Worm (Caenorhabditis elegans) whole organism, L1 larva: Measurements from ENCODE around the gene npp-23.

Experiments used
- C04F5.9 ChIP-seq: sonication (generic microtip); optimal IDR thresholded peaks from 2 replicates; lab custom pipeline; 2016; ENCODE audit warnings: missing genetic modification characterization, missing compliant biosample characterization
- C34B4.2 ChIP-seq: sonication (generic microtip); optimal IDR thresholded peaks from 2 replicates; lab custom pipeline; 2017; ENCODE audit warnings: mild to moderate bottlenecking, missing genetic modification characterization, missing compliant biosample characterization
- F16B12.6 ChIP-seq: fragments of 150-350 bp; optimal IDR thresholded peaks from 2 replicates; lab custom pipeline; 2014; ENCODE audit warnings: missing biosample characterization, missing genetic modification characterization
- Y116A8C.19 ChIP-seq: sonication (generic microtip); optimal IDR thresholded peaks from 2 replicates; lab custom pipeline; 2016; ENCODE audit warnings: missing compliant biosample characterization, missing genetic modification characterization, borderline replicate concordance
- aha-1 ChIP-seq: fragments of 150-350 bp; optimal IDR thresholded peaks from 2 replicates; lab custom pipeline; 2014; ENCODE audit warnings: missing biosample characterization, missing genetic modification characterization
- aly-2 ChIP-seq: fragments of 150-350 bp; optimal IDR thresholded peaks from 2 replicates; lab custom pipeline; 2014; ENCODE audit warnings: missing biosample characterization, missing genetic modification characterization
- blmp-1 ChIP-seq: fragments of 150-350 bp; optimal IDR thresholded peaks from 2 replicates; lab custom pipeline; 2014; ENCODE audit warnings: missing biosample characterization, missing genetic modification characterization
- ceh-88 ChIP-seq: fragments of 200-800 bp; sonication (Bioruptor generic); IDR thresholded peaks from 2 replicates; pipeline ENCODE4 v1.3.6; 2022; ENCODE audit warnings: missing genetic modification characterization, missing compliant biosample characterization
- ces-1 ChIP-seq: fragments of 150-350 bp; optimal IDR thresholded peaks from 2 replicates; lab custom pipeline; 2014; ENCODE audit warnings: missing biosample characterization, missing genetic modification reagents, missing genetic modification characterization
- dpl-1 ChIP-seq, 3 experiments: fragments of 150-350 bp in 2 of 3; sonication (generic microtip) in 1 of 3; optimal IDR thresholded peaks; 2 replicates each; lab custom pipeline; 2014 to 2017; ENCODE audit warnings: missing biosample characterization in 3 of 3, missing genetic modification characterization in 3 of 3, missing genetic modification reagents in 3 of 3
- efl-1 ChIP-seq, 4 experiments: fragments of 150-350 bp; optimal IDR thresholded peaks in 3 of 4; peaks in 1 of 4; 1 replicate in 1 of 4; 2 replicates in 3 of 4; lab custom pipeline; 2014; ENCODE audit warnings: missing biosample characterization in 2 of 4, missing genetic modification characterization in 2 of 4, missing genetic modification reagents in 2 of 4
- elt-2 ChIP-seq: sonication (generic microtip); optimal IDR thresholded peaks from 2 replicates; lab custom pipeline; 2016; ENCODE audit warnings: missing genetic modification characterization, mild to moderate bottlenecking, inconsistent platforms, missing compliant biosample characterization, missing genetic modification reagents
- elt-3 ChIP-seq, 6 experiments: fragments of 150-350 bp in 1 of 6; sonication (generic microtip); optimal IDR thresholded peaks; 2 replicates each; lab custom pipeline; 2017 to 2018; ENCODE audit warnings: missing biosample characterization in 6 of 6, missing genetic modification characterization in 6 of 6, inconsistent platforms in 1 of 6
- fkh-4 ChIP-seq: sonication (generic microtip); optimal IDR thresholded peaks from 2 replicates; lab custom pipeline; 2016; ENCODE audit warnings: missing compliant biosample characterization, missing genetic modification characterization, borderline replicate concordance
- fos-1 ChIP-seq: fragments of 150-350 bp; optimal IDR thresholded peaks from 2 replicates; lab custom pipeline; 2014; ENCODE audit warnings: missing biosample characterization, missing genetic modification characterization
- hlh-17 ChIP-seq: fragments of 200-800 bp; sonication (Bioruptor generic); optimal IDR thresholded peaks from 2 replicates; lab custom pipeline; 2018; ENCODE audit warnings: missing genetic modification characterization, mild to moderate bottlenecking, missing compliant biosample characterization, moderate library complexity, borderline replicate concordance
- hpl-2 ChIP-seq: fragments of 150-350 bp; optimal IDR thresholded peaks from 2 replicates; lab custom pipeline; 2014; ENCODE audit warnings: missing biosample characterization, missing genetic modification reagents, missing genetic modification characterization
- irx-1 ChIP-seq: sonication (generic microtip); optimal IDR thresholded peaks from 2 replicates; lab custom pipeline; 2016; ENCODE audit warnings: missing genetic modification characterization, missing compliant biosample characterization
- jun-1 ChIP-seq: fragments of 150-350 bp; optimal IDR thresholded peaks from 2 replicates; lab custom pipeline; 2014; ENCODE audit warnings: missing biosample characterization, missing genetic modification reagents, missing genetic modification characterization
- lin-13 ChIP-seq: fragments of 150-350 bp; optimal IDR thresholded peaks from 2 replicates; lab custom pipeline; 2014; ENCODE audit warnings: missing biosample characterization, missing genetic modification reagents, missing genetic modification characterization
- lin-15B ChIP-seq: fragments of 150-350 bp; sonication (generic microtip); optimal IDR thresholded peaks from 3 replicates; lab custom pipeline; 2014; ENCODE audit warnings: missing biosample characterization, missing genetic modification characterization
- lin-35 ChIP-seq, 2 experiments: fragments of 150-350 bp; optimal IDR thresholded peaks; 2 replicates each; lab custom pipeline; 2014; ENCODE audit warnings: missing biosample characterization in 2 of 2, missing genetic modification characterization in 2 of 2, missing genetic modification reagents in 2 of 2
- lsy-2 ChIP-seq, 2 experiments: fragments of 150-350 bp; optimal IDR thresholded peaks; 2 replicates each; lab custom pipeline; 2014; ENCODE audit warnings: missing biosample characterization in 2 of 2, missing genetic modification characterization in 2 of 2
- mdl-1 ChIP-seq, 2 experiments: fragments of 150-350 bp; optimal IDR thresholded peaks; 2 replicates each; lab custom pipeline; 2014 to 2017; ENCODE audit warnings: missing biosample characterization in 2 of 2, missing genetic modification characterization in 2 of 2, inconsistent platforms in 1 of 2
- mef-2 ChIP-seq: fragments of 150-350 bp; optimal IDR thresholded peaks from 2 replicates; lab custom pipeline; 2014; ENCODE audit warnings: missing biosample characterization, missing genetic modification characterization
- nhr-11 ChIP-seq: fragments of 150-350 bp; optimal IDR thresholded peaks from 2 replicates; lab custom pipeline; 2014; ENCODE audit warnings: missing biosample characterization, missing genetic modification characterization
- nhr-12 ChIP-seq: sonication (generic microtip); optimal IDR thresholded peaks from 2 replicates; lab custom pipeline; 2017; ENCODE audit warnings: missing biosample characterization, missing genetic modification characterization
- nhr-19 ChIP-seq: fragments of 200-800 bp; sonication (Bioruptor generic); conservative IDR thresholded peaks from 2 replicates; pipeline ENCODE4 v1.3.6; 2022; ENCODE audit warnings: missing genetic modification characterization, missing compliant biosample characterization
- nhr-20 ChIP-seq: sonication (generic microtip); optimal IDR thresholded peaks from 2 replicates; lab custom pipeline; 2016; ENCODE audit warnings: mild to moderate bottlenecking, missing genetic modification characterization, missing compliant biosample characterization
- nhr-237 ChIP-seq: fragments of 150-350 bp; optimal IDR thresholded peaks from 2 replicates; lab custom pipeline; 2014; ENCODE audit warnings: missing biosample characterization, missing genetic modification characterization
- nhr-28 ChIP-seq: fragments of 150-350 bp; optimal IDR thresholded peaks from 2 replicates; lab custom pipeline; 2014; ENCODE audit warnings: missing biosample characterization, missing genetic modification characterization
- nhr-71 ChIP-seq: sonication (generic microtip); optimal IDR thresholded peaks from 2 replicates; lab custom pipeline; 2016; ENCODE audit warnings: mild to moderate bottlenecking, missing genetic modification characterization, moderate library complexity, missing compliant biosample characterization
- nhr-76 ChIP-seq: sonication (generic microtip); optimal IDR thresholded peaks from 2 replicates; lab custom pipeline; 2017; ENCODE audit warnings: missing biosample characterization, missing genetic modification characterization
- nhr-77 ChIP-seq: fragments of 150-350 bp; optimal IDR thresholded peaks from 2 replicates; lab custom pipeline; 2014; ENCODE audit warnings: missing biosample characterization, missing genetic modification characterization
- nhr-85 ChIP-seq: sonication (generic microtip); peaks from one replicate; lab custom pipeline; 2016; ENCODE audit warnings: missing genetic modification characterization, inconsistent platforms, missing compliant biosample characterization
- pag-3 ChIP-seq: sonication (generic microtip); optimal IDR thresholded peaks from 2 replicates; lab custom pipeline; 2017; ENCODE audit warnings: missing genetic modification characterization, mild to moderate bottlenecking, missing compliant biosample characterization, antibody characterized with exemption, borderline replicate concordance; ENCODE audit not compliant: insufficient read depth
- pax-3 ChIP-seq: fragments of 200-800 bp; sonication (Bioruptor generic); optimal IDR thresholded peaks from 2 replicates; lab custom pipeline; 2018; ENCODE audit warnings: mild to moderate bottlenecking, missing genetic modification characterization, moderate library complexity, missing compliant biosample characterization
- pqm-1 ChIP-seq: sonication (generic microtip); optimal IDR thresholded peaks from 3 replicates; lab custom pipeline; 2017; ENCODE audit warnings: missing biosample characterization, missing genetic modification characterization
- rnt-1 ChIP-seq: sonication (generic microtip); optimal IDR thresholded peaks from 2 replicates; lab custom pipeline; 2016; ENCODE audit warnings: mild to moderate bottlenecking, missing genetic modification characterization, moderate library complexity, missing compliant biosample characterization
- snpc-4 ChIP-seq: fragments of 150-350 bp; optimal IDR thresholded peaks from 2 replicates; lab custom pipeline; 2014; ENCODE audit warnings: missing biosample characterization, missing genetic modification characterization
- snu-23 ChIP-seq: sonication (generic microtip); optimal IDR thresholded peaks from 2 replicates; lab custom pipeline; 2016; ENCODE audit warnings: missing genetic modification characterization, missing compliant biosample characterization
- sox-4 ChIP-seq: sonication (generic microtip); optimal IDR thresholded peaks from 2 replicates; lab custom pipeline; 2016; ENCODE audit warnings: missing genetic modification characterization, missing compliant biosample characterization
- sptf-1 ChIP-seq: fragments of 150-350 bp; optimal IDR thresholded peaks from 2 replicates; lab custom pipeline; 2014; ENCODE audit warnings: missing biosample characterization, missing genetic modification characterization
- sup-37 ChIP-seq: fragments of 200-800 bp; sonication (Bioruptor generic); optimal IDR thresholded peaks from 2 replicates; lab custom pipeline; 2018; ENCODE audit warnings: mild to moderate bottlenecking, missing genetic modification characterization, missing compliant biosample characterization
- tlp-1 ChIP-seq: fragments of 150-350 bp; optimal IDR thresholded peaks from 2 replicates; lab custom pipeline; 2014; ENCODE audit warnings: missing biosample characterization, missing genetic modification characterization
- ztf-11 ChIP-seq, 2 experiments: sonication (generic microtip); optimal IDR thresholded peaks; 2 replicates each; lab custom pipeline; 2016 to 2017; ENCODE audit warnings: missing genetic modification characterization in 2 of 2, missing biosample characterization in 1 of 2, missing compliant biosample characterization in 1 of 2
- ztf-4 ChIP-seq: fragments of 150-350 bp; optimal IDR thresholded peaks from 2 replicates; lab custom pipeline; 2014; ENCODE audit warnings: missing biosample characterization, missing genetic modification characterization

npp-23 gene

ce11 chrIV:8826606-8827000 lies 42.9 kb downstream of the npp-23 start (continued):
- TF ChIP-seq nhr-76 (tag; lab: Kevin White, UChicago) (no peak), nhr-237 (tag; lab: Kevin White, UChicago) (no peak), mef-2 (no peak), sup-37 (GFP tag; lab: Kevin White, UChicago) (no peak)

ce11 chrIV:8825997-8826605 lies 43.4 kb downstream of the npp-23 start:
- no peak for TF ChIP-seq pqm-1 (tag; lab: Kevin White, UChicago)
- TF ChIP-seq elt-3 (tag; optimal IDR thresholded peaks at IDR 0.05; lab: Kevin White, UChicago): peak in 2 of 6 experiments; percentile 27 to 28
- peak; percentile 87 for TF ChIP-seq aly-2 (tag; lab: Kevin White, UChicago)
- TF ChIP-seq rnt-1: no peak
- peak; percentile 19 for TF ChIP-seq jun-1
- TF ChIP-seq nhr-19 (GFP tag; lab: Robert Waterston, UW): no peak
- peak; percentile 74 for TF ChIP-seq nhr-85

ce11 chrIV:8824145-8824833 lies 45.2 kb downstream of the npp-23 start, which contains the start of the genes col-117 and col-3:
col-117 (minus strand) TSS chrIV:8824195.
col-3 (plus strand) TSS chrIV:8824783.
- TF ChIP-seq pag-3 (tag; lab: Kevin White, UChicago) (peak; percentile 58), snpc-4 (tag; lab: Kevin White, UChicago) (no peak), nhr-12 (tag; lab: Kevin White, UChicago) (no peak), sox-4 (tag; lab: Kevin White, UChicago) (no peak), pax-3 (tag; lab: Kevin White, UChicago) (no peak), nhr-28 (no peak), fkh-4 (tag; lab: Kevin White, UChicago) (no peak), aha-1 (no peak), irx-1 (tag; lab: Kevin White, UChicago) (peak; percentile 52), ces-1 (GFP tag; lab: Kevin White, UChicago) (no peak), blmp-1 (tag; lab: Kevin White, UChicago) (peak; percentile 91), nhr-237 (tag; lab: Kevin White, UChicago) (no peak), fos-1 (tag; lab: Kevin White, UChicago) (no peak), C04F5.9 (no peak), ztf-4 (tag; lab: Kevin White, UChicago) (peak; percentile 14), lin-15B (tag; lab: Kevin White, UChicago) (no peak), efl-1 (optimal IDR thresholded peaks at IDR 0.05; lab: Kevin White, UChicago) (no peak), efl-1 (GFP tag; optimal IDR thresholded peaks at IDR 0.05 in 1 of 2; lab: Kevin White, UChicago) (no peak), nhr-19 (GFP tag; lab: Robert Waterston, UW) (peak; percentile 37), tlp-1 (tag; lab: Kevin White, UChicago) (peak; percentile 60), ceh-88 (GFP tag; lab: Robert Waterston, UW) (no peak), dpl-1 (GFP tag; optimal IDR thresholded peaks at IDR 0.05; lab: Kevin White, UChicago) (peak in 1 of 3 experiments; percentile 26), lin-35 (GFP tag; optimal IDR thresholded peaks at IDR 0.05; lab: Kevin White, UChicago) (peak in 1 of 2 experiments; percentile 1), ztf-11 (tag; optimal IDR thresholded peaks at IDR 0.05; lab: Kevin White, UChicago) (no peak), sptf-1 (tag; lab: Kevin White, UChicago) (no peak), hlh-17 (no peak), mef-2 (no peak), C34B4.2 (tag; lab: Kevin White, UChicago) (no peak), nhr-20 (tag; lab: Kevin White, UChicago) (peak; percentile 79), elt-2 (tag; lab: Kevin White, UChicago) (no peak), F16B12.6 (tag; lab: Kevin White, UChicago) (no peak), nhr-71 (tag; lab: Kevin White, UChicago) (peak; percentile 60), nhr-77 (tag; lab: Kevin White, UChicago) (no peak), nhr-11 (tag; lab: Kevin White, UChicago) (no peak), lsy-2 (tag; optimal IDR thresholded peaks at IDR 0.05; lab: Kevin White, UChicago) (peak; percentile 8 to 34), Y116A8C.19 (no peak), snu-23 (GFP tag; lab: Kevin White, UChicago) (peak; percentile 58), lin-13 (GFP tag; lab: Kevin White, UChicago) (no peak), hpl-2 (GFP tag; lab: Kevin White, UChicago) (no peak), mdl-1 (tag; optimal IDR thresholded peaks at IDR 0.05; lab: Kevin White, UChicago) (peak in 1 of 2 experiments; percentile 17), nhr-85 (peak; percentile 98)
